Worm (Caenorhabditis elegans) whole organism, L2 larva: ENCODE results near the gene srt-50.

Experiments
- C34F6.9 ChIP-seq: fragments of 150-350 bp; optimal IDR thresholded peaks from 2 replicates; lab custom pipeline; 2014; ENCODE audit warnings: missing biosample characterization, missing genetic modification characterization
- F13H6.1 ChIP-seq: sonication (generic microtip); optimal IDR thresholded peaks from 2 replicates; lab custom pipeline; 2016; ENCODE audit warnings: missing genetic modification characterization, missing compliant biosample characterization
- R02D3.7 ChIP-seq: fragments of 150-350 bp; optimal IDR thresholded peaks from 2 replicates; lab custom pipeline; 2014; ENCODE audit warnings: missing biosample characterization, missing genetic modification characterization
- Y55F3AM.14 ChIP-seq: fragments of 200-800 bp; sonication (Bioruptor generic); optimal IDR thresholded peaks from 2 replicates; lab custom pipeline; 2018; ENCODE audit warnings: mild to moderate bottlenecking, missing genetic modification characterization, missing compliant biosample characterization
- ZK546.5 ChIP-seq: sonication (generic microtip); optimal IDR thresholded peaks from 2 replicates; lab custom pipeline; 2017; ENCODE audit warnings: missing biosample characterization, missing genetic modification characterization
- alr-1 ChIP-seq: fragments of 150-350 bp; optimal IDR thresholded peaks from 2 replicates; lab custom pipeline; 2014; ENCODE audit warnings: missing biosample characterization, missing genetic modification characterization
- aly-2 ChIP-seq: fragments of 150-350 bp; optimal IDR thresholded peaks from 2 replicates; lab custom pipeline; 2014; ENCODE audit warnings: missing biosample characterization, missing genetic modification characterization
- ama-1 ChIP-seq: fragments of 150-350 bp; optimal IDR thresholded peaks from 2 replicates; lab custom pipeline; 2018; ENCODE audit warnings: inconsistent platforms
- blmp-1 ChIP-seq: sonication (generic microtip); optimal IDR thresholded peaks from 2 replicates; lab custom pipeline; 2017; ENCODE audit warnings: missing genetic modification characterization, mild to moderate bottlenecking, missing compliant biosample characterization, antibody characterized with exemption, moderate library complexity; ENCODE audit not compliant: insufficient read depth
- ceh-16 ChIP-seq: fragments of 150-350 bp; optimal IDR thresholded peaks from 2 replicates; lab custom pipeline; 2014; ENCODE audit warnings: missing biosample characterization, missing genetic modification characterization
- ceh-82 ChIP-seq: fragments of 150-350 bp; optimal IDR thresholded peaks from 2 replicates; lab custom pipeline; 2014; ENCODE audit warnings: missing biosample characterization, missing genetic modification characterization
- crh-2 ChIP-seq: sonication (generic microtip); optimal IDR thresholded peaks from 2 replicates; lab custom pipeline; 2017; ENCODE audit warnings: missing biosample characterization, missing genetic modification characterization
- dmd-4 ChIP-seq: sonication (generic microtip); optimal IDR thresholded peaks from 2 replicates; lab custom pipeline; 2017; ENCODE audit warnings: missing biosample characterization, missing genetic modification characterization
- egl-27 ChIP-seq: sonication (generic microtip); optimal IDR thresholded peaks from 3 replicates; lab custom pipeline; 2017; ENCODE audit warnings: missing biosample characterization, missing genetic modification reagents, missing genetic modification characterization
- elt-1 ChIP-seq: fragments of 150-350 bp; optimal IDR thresholded peaks from 2 replicates; lab custom pipeline; 2014; ENCODE audit warnings: missing biosample characterization, missing genetic modification characterization
- elt-3 ChIP-seq: sonication (generic microtip); optimal IDR thresholded peaks from 2 replicates; lab custom pipeline; 2017; ENCODE audit warnings: missing biosample characterization, missing genetic modification characterization
- fos-1 ChIP-seq: fragments of 150-350 bp; optimal IDR thresholded peaks from 2 replicates; lab custom pipeline; 2014; ENCODE audit warnings: missing biosample characterization, missing genetic modification characterization
- gmeb-1 ChIP-seq: fragments of 150-350 bp; optimal IDR thresholded peaks from 2 replicates; lab custom pipeline; 2014; ENCODE audit warnings: missing biosample characterization, missing genetic modification characterization
- lin-11 ChIP-seq: fragments of 150-350 bp; sonication (generic microtip); optimal IDR thresholded peaks from 2 replicates; lab custom pipeline; 2014; ENCODE audit warnings: missing biosample characterization, missing genetic modification characterization, inconsistent platforms, mixed read lengths
- lin-13 ChIP-seq: fragments of 150-350 bp; optimal IDR thresholded peaks from 2 replicates; lab custom pipeline; 2014; ENCODE audit warnings: missing biosample characterization, missing genetic modification reagents, missing genetic modification characterization
- lin-39 ChIP-seq: fragments of 150-350 bp; optimal IDR thresholded peaks from 2 replicates; lab custom pipeline; 2014; ENCODE audit warnings: missing biosample characterization, missing genetic modification reagents, missing genetic modification characterization
- lsy-2 ChIP-seq, 2 experiments: fragments of 150-350 bp in 1 of 2; sonication (generic microtip) in 1 of 2; optimal IDR thresholded peaks; 2 replicates each; lab custom pipeline; 2014 to 2017; ENCODE audit warnings: missing biosample characterization in 2 of 2, missing genetic modification characterization in 2 of 2
- mab-5 ChIP-seq: fragments of 150-350 bp; optimal IDR thresholded peaks from 2 replicates; lab custom pipeline; 2014; ENCODE audit warnings: missing biosample characterization, missing genetic modification characterization
- mbf-1 ChIP-seq: sonication (generic microtip); optimal IDR thresholded peaks from 2 replicates; lab custom pipeline; 2017; ENCODE audit warnings: missing biosample characterization, missing genetic modification characterization
- mdl-1 ChIP-seq, 2 experiments: fragments of 150-350 bp in 1 of 2; sonication (generic microtip) in 1 of 2; optimal IDR thresholded peaks; 2 replicates each; lab custom pipeline; 2017; ENCODE audit warnings: missing biosample characterization in 2 of 2, missing genetic modification characterization in 2 of 2
- nhr-10 ChIP-seq: sonication (generic microtip); optimal IDR thresholded peaks from 2 replicates; lab custom pipeline; 2017; ENCODE audit warnings: missing biosample characterization, missing genetic modification characterization
- nhr-11 ChIP-seq: fragments of 150-350 bp; optimal IDR thresholded peaks from 2 replicates; lab custom pipeline; 2014; ENCODE audit warnings: missing biosample characterization, missing genetic modification characterization
- nhr-12 ChIP-seq: fragments of 150-350 bp; optimal IDR thresholded peaks from 2 replicates; lab custom pipeline; 2014; ENCODE audit warnings: missing biosample characterization, missing genetic modification characterization
- nhr-129 ChIP-seq: fragments of 150-350 bp; optimal IDR thresholded peaks from 2 replicates; lab custom pipeline; 2014; ENCODE audit warnings: missing biosample characterization, missing genetic modification characterization
- nhr-21 ChIP-seq: fragments of 150-350 bp; optimal IDR thresholded peaks from 2 replicates; lab custom pipeline; 2014; ENCODE audit warnings: missing biosample characterization, missing genetic modification characterization
- nhr-23 ChIP-seq: fragments of 150-350 bp; optimal IDR thresholded peaks from 2 replicates; lab custom pipeline; 2014; ENCODE audit warnings: missing biosample characterization, missing genetic modification reagents, missing genetic modification characterization
- nhr-237 ChIP-seq: fragments of 150-350 bp; optimal IDR thresholded peaks from 2 replicates; lab custom pipeline; 2014; ENCODE audit warnings: missing biosample characterization, missing genetic modification characterization
- nhr-25 ChIP-seq: fragments of 150-350 bp; sonication (generic microtip); optimal IDR thresholded peaks from 3 replicates; lab custom pipeline; 2014; ENCODE audit warnings: missing biosample characterization, missing genetic modification characterization
- nhr-6 ChIP-seq: fragments of 150-350 bp; optimal IDR thresholded peaks from 2 replicates; lab custom pipeline; 2014; ENCODE audit warnings: missing biosample characterization, missing genetic modification characterization
- nhr-77 ChIP-seq: fragments of 150-350 bp; optimal IDR thresholded peaks from 2 replicates; lab custom pipeline; 2014; ENCODE audit warnings: missing biosample characterization, missing genetic modification characterization
- peb-1 ChIP-seq: fragments of 150-350 bp; optimal IDR thresholded peaks from 2 replicates; lab custom pipeline; 2014; ENCODE audit warnings: missing biosample characterization, missing genetic modification characterization
- sem-4 ChIP-seq: fragments of 150-350 bp; optimal IDR thresholded peaks from 2 replicates; lab custom pipeline; 2014; ENCODE audit warnings: missing biosample characterization, missing genetic modification reagents, missing genetic modification characterization
- skn-1 ChIP-seq: sonication (generic microtip); optimal IDR thresholded peaks from 2 replicates; lab custom pipeline; 2017; ENCODE audit warnings: missing biosample characterization, missing genetic modification characterization
- sma-3 ChIP-seq: sonication (generic microtip); optimal IDR thresholded peaks from 2 replicates; lab custom pipeline; 2016; ENCODE audit warnings: missing genetic modification reagents, missing genetic modification characterization, missing compliant biosample characterization
- sma-9 ChIP-seq, 2 experiments: fragments of 150-350 bp in 1 of 2; sonication (generic microtip) in 1 of 2; optimal IDR thresholded peaks; 2 replicates each; lab custom pipeline; 2014 to 2016; ENCODE audit warnings: missing genetic modification characterization in 2 of 2, mild to moderate bottlenecking in 1 of 2, missing biosample characterization in 1 of 2, missing compliant biosample characterization in 1 of 2, missing genetic modification reagents in 1 of 2, moderate library complexity in 1 of 2
- snpc-4 ChIP-seq: fragments of 150-350 bp; optimal IDR thresholded peaks from 2 replicates; lab custom pipeline; 2014; ENCODE audit warnings: missing biosample characterization, missing genetic modification characterization
- unc-39 ChIP-seq: fragments of 150-350 bp; optimal IDR thresholded peaks from 2 replicates; lab custom pipeline; 2014; ENCODE audit warnings: missing biosample characterization, missing genetic modification characterization
- unc-55 ChIP-seq: fragments of 150-350 bp; sonication (generic microtip); optimal IDR thresholded peaks from 3 replicates; lab custom pipeline; 2014; ENCODE audit warnings: missing biosample characterization, missing genetic modification reagents, missing genetic modification characterization
- unc-62 ChIP-seq: fragments of 150-350 bp; optimal IDR thresholded peaks from 2 replicates; lab custom pipeline; 2014; ENCODE audit warnings: missing biosample characterization, missing genetic modification reagents, missing genetic modification characterization
- zag-1 ChIP-seq: fragments of 150-350 bp; optimal IDR thresholded peaks from 2 replicates; lab custom pipeline; 2014; ENCODE audit warnings: missing biosample characterization, missing genetic modification characterization
- ztf-1 ChIP-seq: fragments of 200-800 bp; sonication (Bioruptor generic); conservative IDR thresholded peaks from 2 replicates; pipeline ENCODE4 v1.3.6; 2022; ENCODE audit warnings: missing genetic modification characterization, missing compliant biosample characterization
- ztf-11 ChIP-seq: sonication (generic microtip); optimal IDR thresholded peaks from 2 replicates; lab custom pipeline; 2017; ENCODE audit warnings: missing biosample characterization, missing genetic modification characterization
- ztf-4 ChIP-seq: fragments of 150-350 bp; optimal IDR thresholded peaks from 2 replicates; lab custom pipeline; 2014; ENCODE audit warnings: missing biosample characterization, missing genetic modification characterization

srt-50 gene

DNA sequence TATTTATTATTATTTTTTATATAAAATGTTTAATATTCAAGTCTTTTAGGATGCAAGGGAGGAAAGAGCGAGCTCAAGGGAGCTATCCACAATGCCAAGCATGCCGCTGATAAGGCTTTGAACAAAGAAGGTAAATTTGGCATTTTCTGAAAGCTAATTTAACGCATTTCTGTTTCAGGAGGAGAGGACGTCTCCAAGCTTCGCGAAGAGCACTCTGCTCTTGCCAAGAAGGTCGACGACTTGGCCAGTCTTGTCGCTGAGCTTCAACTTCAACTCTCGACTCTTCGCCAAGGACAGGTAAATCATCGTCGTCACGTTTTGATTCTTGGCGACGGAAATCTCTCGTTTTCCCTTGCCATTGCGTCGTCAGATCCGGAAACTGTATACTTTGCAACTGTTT, 37.0 kb upstream of the srt-50 start:
- TF ChIP-seq unc-55 (GFP tag; lab: Kevin White, UChicago): no peak
- no peak for TF ChIP-seq nhr-11 (tag; lab: Kevin White, UChicago)
- no peak for TF ChIP-seq ceh-82 (tag; lab: Kevin White, UChicago)

DNA sequence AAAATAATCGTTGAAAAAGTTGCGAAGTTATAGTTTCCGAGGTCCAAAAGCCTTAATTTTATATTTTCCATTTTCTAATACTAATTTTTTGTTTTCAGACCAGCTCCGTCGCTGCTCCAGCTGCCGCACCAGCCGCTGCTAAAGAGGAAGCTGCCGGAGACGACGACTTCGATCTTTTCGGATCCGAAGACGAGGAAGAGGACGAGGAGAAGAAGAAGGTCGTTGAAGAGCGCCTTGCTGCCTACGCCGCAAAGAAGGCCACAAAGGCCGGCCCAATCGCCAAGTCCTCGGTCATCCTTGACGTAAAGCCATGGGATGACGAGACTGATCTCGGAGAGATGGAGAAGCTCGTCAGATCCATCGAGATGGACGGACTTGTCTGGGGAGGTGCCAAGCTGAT, 35.7 kb upstream of the srt-50 start:
- no peak for TF ChIP-seq aly-2 (tag; lab: Kevin White, UChicago)

DNA sequence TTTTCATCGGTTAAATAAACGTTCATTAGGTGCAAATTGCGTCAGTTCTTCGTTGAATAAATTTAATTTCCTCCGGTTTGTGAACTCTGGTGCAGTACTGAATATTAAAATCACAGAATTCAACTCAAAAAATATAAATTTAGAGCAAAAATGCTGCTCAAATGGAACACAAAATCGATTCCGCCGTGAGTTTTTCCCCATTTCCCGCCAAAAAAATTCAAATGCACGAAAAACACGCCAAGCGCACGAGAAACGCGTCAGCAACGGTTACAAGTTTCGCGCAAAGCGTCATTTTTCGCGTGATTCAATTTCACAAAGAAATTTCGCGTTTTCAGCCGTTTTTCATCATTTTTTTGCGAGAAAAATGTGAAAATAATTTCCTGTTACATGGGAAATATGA, 35.0 kb upstream of the srt-50 start, which contains the start of gene hrpu-1:
TSS of gene hrpu-1 (plus strand) at position 140 of the 400 bp plus-strand sequence.
- TF ChIP-seq nhr-6 (tag; lab: Kevin White, UChicago) (peak; percentile 12), blmp-1 (tag; lab: Kevin White, UChicago) (no peak), unc-62 (GFP tag; lab: Kevin White, UChicago) (no peak), egl-27 (no peak), crh-2 (tag; lab: Kevin White, UChicago) (peak; percentile 81), lin-39 (tag; lab: Kevin White, UChicago) (no peak), unc-55 (GFP tag; lab: Kevin White, UChicago) (peak; percentile 81), sem-4 (tag; lab: Kevin White, UChicago) (peak; percentile 7), nhr-10 (tag; lab: Kevin White, UChicago) (no peak), nhr-11 (tag; lab: Kevin White, UChicago) (no peak), nhr-21 (tag; lab: Kevin White, UChicago) (peak; percentile 71), C34F6.9 (tag; lab: Kevin White, UChicago) (peak; percentile 95), ama-1 (peak; percentile 46), zag-1 (tag; lab: Kevin White, UChicago) (peak; percentile 47), sma-3 (GFP tag; lab: Kevin White, UChicago) (peak; percentile 57), nhr-12 (tag; lab: Kevin White, UChicago) (no peak), lin-13 (GFP tag; lab: Kevin White, UChicago) (peak; percentile 84), ZK546.5 (tag; lab: Kevin White, UChicago) (no peak), lin-11 (tag; lab: Kevin White, UChicago) (peak; percentile 55), lsy-2 (tag; optimal IDR thresholded peaks at IDR 0.05; lab: Kevin White, UChicago) (peak; percentile 86 to 90), peb-1 (no peak), Y55F3AM.14 (GFP tag; lab: Kevin White, UChicago) (no peak), ceh-82 (tag; lab: Kevin White, UChicago) (no peak), fos-1 (tag; lab: Kevin White, UChicago) (peak; percentile 44), aly-2 (tag; lab: Kevin White, UChicago) (no peak), skn-1 (tag; lab: Kevin White, UChicago) (no peak), nhr-25 (tag; lab: Kevin White, UChicago) (peak; percentile 81), ztf-11 (tag; lab: Kevin White, UChicago) (no peak), sma-9 (GFP tag; optimal IDR thresholded peaks at IDR 0.05; lab: Kevin White, UChicago) (peak; percentile 64), sma-9 (tag; optimal IDR thresholded peaks at IDR 0.05; lab: Kevin White, UChicago) (no peak), elt-3 (tag; lab: Kevin White, UChicago) (no peak), R02D3.7 (tag; lab: Kevin White, UChicago) (no peak), elt-1 (tag; lab: Kevin White, UChicago) (no peak), ztf-1 (GFP tag; lab: Robert Waterston, UW) (no peak), ztf-4 (tag; lab: Kevin White, UChicago) (peak; percentile 65), unc-39 (tag; lab: Kevin White, UChicago) (no peak), snpc-4 (tag; lab: Kevin White, UChicago) (peak; percentile 53), gmeb-1 (tag; lab: Kevin White, UChicago) (peak; percentile 94), nhr-23 (tag; lab: Kevin White, UChicago) (no peak), dmd-4 (tag; lab: Kevin White, UChicago) (no peak), alr-1 (tag; lab: Kevin White, UChicago) (no peak), nhr-77 (tag; lab: Kevin White, UChicago) (no peak), mab-5 (tag; lab: Kevin White, UChicago) (peak; percentile 10), mdl-1 (tag; optimal IDR thresholded peaks at IDR 0.05; lab: Kevin White, UChicago) (no peak), nhr-129 (tag; lab: Kevin White, UChicago) (peak; percentile 96), nhr-237 (no peak), ceh-16 (no peak), mbf-1 (tag; lab: Kevin White, UChicago) (no peak), F13H6.1 (tag; lab: Kevin White, UChicago) (peak; percentile 63)
